Fruit fly (Drosophila melanogaster) whole organism, larva: ENCODE results near the gene Ork1.
A peak's percentile ranks its signal among the peaks of the same experiment; 100 is the strongest.

ENCODE experiments used
- noc ChIP-seq: fragments of 200-800 bp; sonication (Bioruptor generic); optimal IDR thresholded peaks from 3 replicates; lab custom pipeline; 2019; ENCODE audit warnings: missing biosample characterization, mild to moderate bottlenecking, missing genetic modification characterization, moderate library complexity

Ork1 gene

DNA sequence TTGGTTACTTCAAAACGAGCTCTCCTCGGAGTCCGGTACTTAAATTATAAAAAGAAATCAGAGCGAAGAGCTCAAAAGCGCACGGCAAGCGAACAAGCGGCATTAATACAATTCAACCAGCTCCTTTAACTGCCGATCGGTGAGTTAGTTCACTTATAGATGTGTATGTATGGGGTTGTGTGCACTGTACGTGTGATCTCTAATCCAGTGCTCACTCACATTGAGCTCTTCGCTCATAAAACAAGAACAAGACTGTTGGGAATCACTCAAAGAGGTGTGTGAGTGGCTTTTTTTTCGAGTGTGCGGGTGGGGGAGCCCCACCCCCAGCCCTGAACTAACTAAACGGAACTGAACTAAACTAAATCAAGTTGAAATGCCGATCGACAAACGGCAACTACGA is at the start of gene Ork1:
Gene Ork1, minus strand, starts transcription at position 101 of the 400 bp plus-strand sequence.
- TF ChIP-seq noc (tag; lab: Kevin White, UChicago) = no peak

DNA sequence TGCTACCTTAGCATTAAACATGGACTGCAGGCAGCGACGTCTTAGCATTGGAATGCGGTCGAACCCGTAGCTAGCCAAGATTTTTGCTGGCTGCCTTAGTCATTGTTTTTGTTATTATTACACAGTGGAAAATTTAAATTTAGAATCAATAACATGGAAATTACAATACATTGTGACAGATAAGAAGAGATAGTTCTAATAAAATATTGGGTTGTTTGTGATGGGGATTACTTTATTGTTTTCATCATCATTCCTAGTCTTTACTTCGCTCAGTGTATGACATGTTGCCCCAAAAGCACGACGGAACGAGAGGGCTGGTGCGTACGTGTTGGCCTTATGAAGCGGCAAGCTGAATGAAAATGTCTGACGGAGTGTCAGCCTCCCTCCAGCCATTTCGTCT is 45.5 kb upstream of the Ork1 start:
- TF ChIP-seq noc (tag; lab: Kevin White, UChicago) = peak; percentile 77

- TF ChIP-seq noc (tag; lab: Kevin White, UChicago) = no peak
Measured at dm6 chrX:10935587-10935986, 44.5 kb upstream of the Ork1 start.

- no peak for TF ChIP-seq noc (tag; lab: Kevin White, UChicago)
Measured at dm6 chrX:10933776-10934175, 42.7 kb upstream of the Ork1 start.

DNA sequence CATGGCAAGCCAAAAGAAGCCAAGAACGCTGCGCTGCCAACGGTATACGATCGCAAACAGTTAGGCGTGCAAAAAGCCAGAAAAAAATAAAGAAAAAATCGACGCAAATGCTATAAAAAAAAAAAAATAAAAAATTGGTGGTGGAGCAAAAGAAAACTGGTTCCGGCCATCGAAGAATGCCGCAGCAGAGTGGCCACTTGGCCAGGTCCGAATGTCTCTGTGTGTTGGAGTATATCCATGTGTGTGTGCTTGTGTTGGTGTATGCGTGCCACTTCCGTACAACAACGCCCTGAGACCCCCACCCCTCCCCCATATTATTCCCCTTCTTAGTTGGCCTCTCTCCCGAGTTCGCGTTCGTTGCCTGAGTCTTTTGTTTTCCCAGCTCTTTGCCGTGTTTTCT is 41.2 kb upstream of the Ork1 start:
- no peak for TF ChIP-seq noc (tag; lab: Kevin White, UChicago)

- TF ChIP-seq noc (tag; lab: Kevin White, UChicago) = no peak
Measured at dm6 chrX:10931250-10931649, 40.2 kb upstream of the Ork1 start.

DNA sequence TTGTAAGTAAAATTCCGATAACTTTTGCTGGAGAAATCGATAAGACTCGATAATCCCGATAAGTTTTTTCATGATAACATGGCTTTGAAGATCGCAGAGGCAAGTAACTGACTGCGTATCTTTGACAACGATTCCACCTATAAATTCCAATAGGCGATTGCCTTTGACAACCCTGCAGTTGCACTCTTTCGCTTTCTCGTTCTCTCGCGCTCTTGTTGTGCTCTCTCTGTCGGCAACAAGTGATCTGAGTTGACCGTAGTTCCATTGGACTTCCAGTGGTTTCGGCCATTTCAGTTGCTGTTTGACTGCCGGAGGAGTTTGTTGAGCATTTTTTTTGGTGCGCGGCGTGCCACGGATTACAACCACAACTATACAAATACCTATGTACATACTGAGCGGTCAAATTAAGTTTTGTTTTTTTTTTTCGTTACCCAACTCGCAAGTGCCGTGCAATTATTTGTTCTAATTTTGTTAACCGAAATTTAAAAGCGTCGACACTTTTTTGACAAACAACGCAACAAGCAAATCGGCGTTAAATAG is 39.6 kb upstream of the Ork1 start, which contains the start of gene Myo10A:
Gene Myo10A, plus strand, starts transcription at position 288 of the 540 bp plus-strand sequence.
- TF ChIP-seq noc (tag; lab: Kevin White, UChicago) = no peak

dm6 chrX:10929613-10930012 is 38.6 kb upstream of the Ork1 start:
- no peak for TF ChIP-seq noc (tag; lab: Kevin White, UChicago)

- peak; percentile 27 for TF ChIP-seq noc (tag; lab: Kevin White, UChicago)
Measured at dm6 chrX:10927110-10927509, 36.1 kb upstream of the Ork1 start, which contains the start of gene CG2145. Gene CG2145, plus strand, starts transcription at chrX:10927399.

dm6 chrX:10926245-10926644 is 35.2 kb upstream of the Ork1 start:
- TF ChIP-seq noc (tag; lab: Kevin White, UChicago) = peak; percentile 33

- TF ChIP-seq noc (tag; lab: Kevin White, UChicago) = no peak
Measured at dm6 chrX:10923711-10924281, 32.7 kb upstream of the Ork1 start, which contains the start of gene v. Gene v, plus strand, starts transcription at chrX:10923972.

DNA sequence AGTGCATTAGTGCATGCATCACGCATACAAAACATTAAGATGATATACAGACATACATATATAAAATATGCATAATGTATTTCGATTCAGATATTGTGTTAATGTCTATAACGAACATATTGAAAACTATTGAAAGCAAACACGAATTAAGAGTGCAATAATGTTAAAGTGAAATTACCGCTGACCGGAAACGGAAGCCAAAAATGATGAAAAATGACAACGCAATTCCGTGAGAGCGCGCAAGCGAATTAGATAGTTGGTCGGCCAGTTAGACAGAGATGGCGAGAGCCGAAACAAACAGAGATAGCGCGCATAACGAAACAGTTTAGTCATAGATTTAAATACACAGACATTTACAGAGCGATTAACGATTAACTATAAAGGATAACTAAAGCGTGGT is 31.1 kb upstream of the Ork1 start:
- no peak for TF ChIP-seq noc (tag; lab: Kevin White, UChicago)

dm6 chrX:10921665-10922064 is 30.6 kb upstream of the Ork1 start:
- TF ChIP-seq noc (tag; lab: Kevin White, UChicago) = no peak

- no peak for TF ChIP-seq noc (tag; lab: Kevin White, UChicago)
Measured at dm6 chrX:10912585-10912984, 21.5 kb upstream of the Ork1 start.

- TF ChIP-seq noc (tag; lab: Kevin White, UChicago) = no peak
Measured at dm6 chrX:10906222-10906866, 15.3 kb upstream of the Ork1 start.

- TF ChIP-seq noc (tag; lab: Kevin White, UChicago) = no peak
Measured at dm6 chrX:10905467-10905866, 14.4 kb upstream of the Ork1 start, which contains the start of gene CG43901. Gene CG43901, plus strand, starts transcription at chrX:10905767.

dm6 chrX:10905047-10905446 is 14.0 kb upstream of the Ork1 start:
- TF ChIP-seq noc (tag; lab: Kevin White, UChicago) = no peak
